Fruit fly (Drosophila melanogaster) whole organism, embryonic: ENCODE measurements around the gene CG7352.

Source experiments
- Abd-B ChIP-seq: fragments of 200-800 bp; sonication (Bioruptor generic); optimal IDR thresholded peaks from 2 replicates; lab custom pipeline; 2018; ENCODE audit warnings: missing biosample characterization, mild to moderate bottlenecking, missing genetic modification characterization, moderate library complexity
- CG1024 ChIP-seq: fragments of 200-800 bp; sonication (Bioruptor generic); IDR thresholded peaks from 2 replicates; pipeline ENCODE4 v1.3.6; 2022; ENCODE audit warnings: missing biosample characterization, missing genetic modification characterization
- CG10321 ChIP-seq: fragments of 200-800 bp; sonication (Bioruptor generic); IDR thresholded peaks from 2 replicates; pipeline ENCODE4 v1.3.6; 2022; ENCODE audit warnings: missing biosample characterization, missing genetic modification characterization
- CG10979 ChIP-seq: fragments of 200-800 bp; sonication (Bioruptor generic); optimal IDR thresholded peaks from 2 replicates; lab custom pipeline; 2018; ENCODE audit warnings: missing biosample characterization, mild to moderate bottlenecking, missing genetic modification characterization, moderate library complexity
- CG11560 ChIP-seq: fragments of 200-800 bp; sonication (Bioruptor generic); IDR thresholded peaks from 3 replicates; pipeline ENCODE4 v1.3.6; 2022; ENCODE audit warnings: missing biosample characterization, missing genetic modification characterization
- CG16779 ChIP-seq: fragments of 200-800 bp; sonication (Bioruptor generic); IDR thresholded peaks from 2 replicates; pipeline ENCODE4 v1.3.6; 2022; ENCODE audit warnings: missing biosample characterization, missing genetic modification characterization
- CG18011 ChIP-seq: fragments of 200-800 bp; sonication (Bioruptor generic); optimal IDR thresholded peaks from 2 replicates; lab custom pipeline; 2017; ENCODE audit warnings: missing biosample characterization, missing genetic modification characterization, mild to moderate bottlenecking, moderate library complexity, missing genotype
- CG2712 ChIP-seq: fragments of 200-800 bp; optimal IDR thresholded peaks from 3 replicates; lab custom pipeline; 2019; ENCODE audit warnings: missing biosample characterization, mild to moderate bottlenecking, missing genetic modification characterization, moderate library complexity
- CG30020 ChIP-seq: fragments of 200-800 bp; optimal IDR thresholded peaks from 2 replicates; lab custom pipeline; 2019; ENCODE audit warnings: missing biosample characterization, mild to moderate bottlenecking, missing genetic modification characterization, moderate library complexity
- CG31224 ChIP-seq: fragments of 200-800 bp; sonication (Bioruptor generic); IDR thresholded peaks from 2 replicates; pipeline ENCODE4 v1.3.6; 2022; ENCODE audit warnings: missing biosample characterization, missing genetic modification characterization
- CG32767 ChIP-seq: fragments of 200-800 bp; sonication (Bioruptor generic); IDR thresholded peaks from 2 replicates; pipeline ENCODE4 v1.3.6; 2022; ENCODE audit warnings: missing biosample characterization, missing genetic modification characterization
- CG3281 ChIP-seq: fragments of 200-800 bp; sonication (Bioruptor generic); optimal IDR thresholded peaks from 3 replicates; lab custom pipeline; 2017; ENCODE audit warnings: missing biosample characterization, mild to moderate bottlenecking, missing genetic modification characterization
- CG3726 ChIP-seq: fragments of 200-800 bp; sonication (Bioruptor generic); IDR thresholded peaks from 3 replicates; pipeline ENCODE4, ENCODE4 v1.3.6; 2022; ENCODE audit warnings: missing biosample characterization, missing genetic modification characterization
- CG4404 ChIP-seq: fragments of 200-800 bp; sonication (Bioruptor generic); IDR thresholded peaks from 2 replicates; pipeline ENCODE4 v1.3.6; 2022; ENCODE audit warnings: missing biosample characterization, missing genetic modification characterization
- CG4820 ChIP-seq: fragments of 200-800 bp; sonication (Bioruptor generic); optimal IDR thresholded peaks from 3 replicates; lab custom pipeline; 2016; ENCODE audit warnings: missing biosample characterization, missing genetic modification characterization
- CG6654 ChIP-seq: fragments of 200-800 bp; sonication (Bioruptor generic); optimal IDR thresholded peaks from 2 replicates; lab custom pipeline; 2017; ENCODE audit warnings: missing biosample characterization, mild to moderate bottlenecking, missing genetic modification characterization
- CG6791 ChIP-seq: fragments of 200-800 bp; sonication (Bioruptor generic); IDR thresholded peaks from 3 replicates; pipeline ENCODE4 v1.3.6; 2022; ENCODE audit warnings: missing biosample characterization, missing genetic modification characterization; ENCODE audit not compliant: partially characterized antibody
- CG6813 ChIP-seq: fragments of 200-800 bp; sonication (Bioruptor generic); optimal IDR thresholded peaks from 2 replicates; lab custom pipeline; 2017; ENCODE audit warnings: missing biosample characterization, missing genetic modification characterization, mild to moderate bottlenecking, moderate library complexity, missing genetic modification reagents
- CG7357 ChIP-seq: fragments of 200-800 bp; sonication (Bioruptor generic); IDR thresholded peaks from 3 replicates; pipeline ENCODE4 v1.3.6; 2022; ENCODE audit warnings: missing biosample characterization, missing genetic modification characterization
- CG7786 ChIP-seq: fragments of 200-800 bp; sonication (Bioruptor generic); optimal IDR thresholded peaks from 2 replicates; lab custom pipeline; 2016; ENCODE audit warnings: missing biosample characterization, missing genetic modification characterization
- CG8765 ChIP-seq: fragments of 200-800 bp; sonication (Bioruptor generic); IDR thresholded peaks from 2 replicates; pipeline ENCODE4 v1.3.6; 2022; ENCODE audit warnings: missing biosample characterization, missing genetic modification characterization
- Dad ChIP-seq: fragments of 200-800 bp; sonication (Bioruptor generic); optimal IDR thresholded peaks from 3 replicates; lab custom pipeline; 2016; ENCODE audit warnings: missing biosample characterization, missing genetic modification characterization
- H15 ChIP-seq: fragments of 200-800 bp; sonication (Bioruptor generic); IDR thresholded peaks from 3 replicates; pipeline ENCODE4 v1.3.6; 2022; ENCODE audit warnings: missing biosample characterization, missing genetic modification characterization
- HLH54F ChIP-seq: fragments of 200-800 bp; sonication (Bioruptor generic); optimal IDR thresholded peaks from 3 replicates; lab custom pipeline; 2016; ENCODE audit warnings: missing biosample characterization, missing genetic modification characterization
- Jarid2 ChIP-seq: fragments of 200-800 bp; sonication (Bioruptor generic); optimal IDR thresholded peaks from 3 replicates; lab custom pipeline; 2017; ENCODE audit warnings: mild to moderate bottlenecking, missing biosample characterization, missing genetic modification reagents, missing genetic modification characterization
- Med ChIP-seq: fragments of 200-800 bp; sonication (Bioruptor generic); peaks from one replicate; lab custom pipeline; 2016; ENCODE audit warnings: missing biosample characterization, missing genetic modification characterization, mild to moderate bottlenecking, inconsistent platforms, moderate library complexity
- NC2β ChIP-seq: fragments of 200-800 bp; sonication (Bioruptor generic); optimal IDR thresholded peaks from 2 replicates; lab custom pipeline; 2016; ENCODE audit warnings: missing biosample characterization, missing genetic modification characterization
- Sin3A ChIP-seq: fragments of >200 bp; optimal IDR thresholded peaks from 2 replicates; lab custom pipeline; 2018
- Tbp ChIP-seq: fragments of >200 bp; optimal IDR thresholded peaks from 2 replicates; lab custom pipeline; 2018; ENCODE audit warnings: missing biosample characterization, missing genetic modification characterization
- Usf ChIP-seq: fragments of 200-800 bp; sonication (Bioruptor generic); optimal IDR thresholded peaks from 2 replicates; lab custom pipeline; 2017; ENCODE audit warnings: missing genotype, missing biosample characterization, missing genetic modification characterization
- Xrp1 ChIP-seq: fragments of 200-800 bp; sonication (Bioruptor generic); IDR thresholded peaks from 2 replicates; pipeline ENCODE4 v1.3.6; 2022; ENCODE audit warnings: missing biosample characterization, missing genetic modification characterization
- dmrt11E ChIP-seq: fragments of 200-800 bp; sonication (Bioruptor generic); optimal IDR thresholded peaks from 3 replicates; lab custom pipeline; 2018; ENCODE audit warnings: missing biosample characterization, mild to moderate bottlenecking, missing genetic modification characterization, moderate library complexity
- eve ChIP-seq, 2 experiments: fragments of >200 bp; optimal IDR thresholded peaks; 2 replicates each; lab custom pipeline; 2017; ENCODE audit warnings: missing biosample characterization in 2 of 2, missing genetic modification characterization in 2 of 2
- fd96Cb ChIP-seq: fragments of 200-800 bp; sonication (Bioruptor generic); optimal IDR thresholded peaks from 2 replicates; lab custom pipeline; 2018; ENCODE audit warnings: missing biosample characterization, mild to moderate bottlenecking, missing genetic modification characterization, moderate library complexity
- hb ChIP-seq: fragments of 200-800 bp; sonication (Bioruptor generic); IDR thresholded peaks from 3 replicates; pipeline ENCODE4 v1.3.6; 2022; ENCODE audit warnings: missing biosample characterization, missing genetic modification characterization; ENCODE audit not compliant: partially characterized antibody
- lab ChIP-seq: fragments of 200-800 bp; sonication (Bioruptor generic); optimal IDR thresholded peaks from 3 replicates; lab custom pipeline; 2017; ENCODE audit warnings: missing biosample characterization, missing genetic modification characterization, mild to moderate bottlenecking, moderate library complexity, missing genetic modification reagents
- lmd ChIP-seq: fragments of 200-800 bp; sonication (Bioruptor generic); IDR thresholded peaks from 2 replicates; pipeline ENCODE4 v1.3.6; 2022; ENCODE audit warnings: missing biosample characterization, missing genetic modification characterization
- nerfin-2 ChIP-seq: fragments of 200-800 bp; sonication (Bioruptor generic); IDR thresholded peaks from 2 replicates; pipeline ENCODE4 v1.3.6; 2022; ENCODE audit warnings: missing biosample characterization, missing genetic modification characterization; ENCODE audit not compliant: partially characterized antibody
- odd ChIP-seq: fragments of 200-800 bp; sonication (Bioruptor generic); optimal IDR thresholded peaks from 2 replicates; lab custom pipeline; 2017; ENCODE audit warnings: missing biosample characterization, mild to moderate bottlenecking, missing genetic modification characterization
- pb ChIP-seq: fragments of 200-800 bp; sonication (Bioruptor generic); optimal IDR thresholded peaks from 3 replicates; lab custom pipeline; 2016; ENCODE audit warnings: missing biosample characterization, missing genetic modification characterization
- pnt ChIP-seq: fragments of 200-800 bp; sonication (Bioruptor generic); optimal IDR thresholded peaks from 3 replicates; lab custom pipeline; 2016; ENCODE audit warnings: missing biosample characterization, missing genetic modification characterization
- prd ChIP-seq, 3 experiments: fragments of >200 bp in 2 of 3; fragments of 200-800 bp in 1 of 3; sonication (Bioruptor generic) in 1 of 3; optimal IDR thresholded peaks in 2 of 3; IDR thresholded peaks in 1 of 3; 2 replicates in 2 of 3; 3 replicates in 1 of 3; pipeline versions ENCODE4 v1.3.6 to Lab custom; 2017 to 2022; ENCODE audit warnings: missing biosample characterization in 1 of 3, missing genetic modification characterization in 1 of 3
- run ChIP-seq: fragments of 200-800 bp; sonication (Bioruptor generic); optimal IDR thresholded peaks from 3 replicates; lab custom pipeline; 2018; ENCODE audit warnings: missing biosample characterization, mild to moderate bottlenecking, missing genetic modification characterization
- salm ChIP-seq: fragments of 200-800 bp; sonication (Bioruptor generic); optimal IDR thresholded peaks from 2 replicates; lab custom pipeline; 2018; ENCODE audit warnings: missing biosample characterization, mild to moderate bottlenecking, missing genetic modification characterization
- tgo ChIP-seq: fragments of 200-800 bp; sonication (Bioruptor generic); IDR thresholded peaks from 3 replicates; pipeline ENCODE4 v1.3.6; 2022; ENCODE audit warnings: missing biosample characterization, missing genetic modification characterization
- tll ChIP-seq, 2 experiments: fragments of 200-800 bp in 1 of 2; fragments of >200 bp in 1 of 2; sonication (Bioruptor generic) in 1 of 2; optimal IDR thresholded peaks; 2 replicates each; lab custom pipeline; 2017 to 2019; ENCODE audit warnings: missing biosample characterization in 2 of 2, missing genetic modification characterization in 2 of 2, mild to moderate bottlenecking in 1 of 2, moderate library complexity in 1 of 2
- trh ChIP-seq: fragments of 200-800 bp; sonication (Bioruptor generic); optimal IDR thresholded peaks from 2 replicates; lab custom pipeline; 2016; ENCODE audit warnings: missing biosample characterization, missing genetic modification characterization
- vfl ChIP-seq: fragments of 200-800 bp; sonication (Bioruptor generic); optimal IDR thresholded peaks from 2 replicates; lab custom pipeline; 2016; ENCODE audit warnings: missing biosample characterization, missing genetic modification characterization
- zen ChIP-seq: fragments of 200-800 bp; sonication (Bioruptor generic); optimal IDR thresholded peaks from 3 replicates; lab custom pipeline; 2018; ENCODE audit warnings: missing biosample characterization, mild to moderate bottlenecking, missing genetic modification characterization, moderate library complexity

CG7352 gene

dm6 chr3R:8333768-8334470, 13.5 kb upstream of the CG7352 start, which contains the start of gene Poxm (continued):
- TF ChIP-seq tgo (GFP tag; lab: Robert Waterston, UW) (peak; percentile 91), fd96Cb (tag; lab: Kevin White, UChicago) (peak; percentile 95), HLH54F (GFP tag; lab: Kevin White, UChicago) (peak; percentile 41), Sin3A (lab: Kevin White, UChicago) (no peak), CG7786 (peak; percentile 26), Usf (GFP tag; lab: Kevin White, UChicago) (peak; percentile 91), hb (GFP tag; lab: Robert Waterston, UW) (no peak), CG10321 (GFP tag; lab: Robert Waterston, UW) (0 out of 2 replicates have a peak, but pooled peaks have one; percentile 28), CG4820 (GFP tag; lab: Kevin White, UChicago) (peak; percentile 94), CG1024 (GFP tag; lab: Robert Waterston, UW) (peak; percentile 58; the same call in 1 of the 2 replicates), CG30020 (peak; percentile 78), CG3281 (GFP tag; lab: Kevin White, UChicago) (no peak), CG11560 (tag; lab: Robert Waterston, UW) (peak; percentile 83), eve (GFP tag; optimal IDR thresholded peaks at IDR 0.05; lab: Kevin White, UChicago) (no peak), tll (GFP tag; optimal IDR thresholded peaks at IDR 0.05; lab: Kevin White, UChicago) (no peak), zen (peak; percentile 91), CG16779 (GFP tag; lab: Robert Waterston, UW) (no peak), CG6791 (GFP tag; lab: Robert Waterston, UW) (no peak), CG18011 (GFP tag; lab: Kevin White, UChicago) (no peak), nerfin-2 (GFP tag; lab: Robert Waterston, UW) (no peak), CG7357 (GFP tag; lab: Robert Waterston, UW) (peak; percentile 87), odd (GFP tag; lab: Kevin White, UChicago) (peak; percentile 81), NC2β (GFP tag; lab: Kevin White, UChicago) (peak; percentile 29), prd (optimal IDR thresholded peaks at IDR 0.05; lab: Kevin White, UChicago) (no peak), prd (GFP tag; IDR thresholded peaks at IDR 0.05; lab: Robert Waterston, UW) (peak; percentile 96), Med (GFP tag; lab: Kevin White, UChicago) (peak; percentile 90), Jarid2 (GFP tag; lab: Kevin White, UChicago) (peak; percentile 56), dmrt11E (tag; lab: Kevin White, UChicago) (peak; percentile 91), trh (GFP tag; lab: Kevin White, UChicago) (peak; percentile 80), CG6654 (GFP tag; lab: Kevin White, UChicago) (peak; percentile 78), run (tag; lab: Kevin White, UChicago) (peak; percentile 77), CG3726 (GFP tag; lab: Robert Waterston, UW) (peak; percentile 75; the same call in 2 of the 3 replicates), CG6813 (peak; percentile 74), Abd-B (peak; percentile 94), pb (GFP tag; lab: Kevin White, UChicago) (no peak), CG10979 (tag; lab: Kevin White, UChicago) (peak; percentile 96), CG32767 (GFP tag; lab: Robert Waterston, UW) (peak; percentile 82; the same call in 1 of the 2 replicates), Tbp (GFP tag; lab: Kevin White, UChicago) (no peak), CG8765 (GFP tag; lab: Robert Waterston, UW) (peak; percentile 82), lmd (GFP tag; lab: Robert Waterston, UW) (peak; percentile 94), Dad (GFP tag; lab: Kevin White, UChicago) (peak; percentile 75), pnt (GFP tag; lab: Kevin White, UChicago) (peak; percentile 80), vfl (peak; percentile 58), CG31224 (peak; percentile 79), CG2712 (tag; lab: Kevin White, UChicago) (peak; percentile 96), Xrp1 (GFP tag; lab: Robert Waterston, UW) (peak; percentile 91), salm (peak; percentile 77), lab (GFP tag; lab: Kevin White, UChicago) (peak; percentile 77), CG4404 (GFP tag; lab: Robert Waterston, UW) (peak; percentile 96), H15 (GFP tag; lab: Robert Waterston, UW) (peak; percentile 84)
